Worm (Caenorhabditis elegans) whole organism, early embryonic: Measurements from ENCODE around the gene F10E7.1.

Experiments used
- B0310.2 ChIP-seq: sonication (generic microtip); optimal IDR thresholded peaks from 2 replicates; lab custom pipeline; 2016; ENCODE audit warnings: mild to moderate bottlenecking, missing genetic modification characterization, missing compliant biosample characterization
- F13C5.2 ChIP-seq: sonication (generic microtip); optimal IDR thresholded peaks from 2 replicates; lab custom pipeline; 2017; ENCODE audit warnings: mild to moderate bottlenecking, missing genetic modification characterization, inconsistent platforms, missing compliant biosample characterization
- aly-1 ChIP-seq: sonication (generic microtip); optimal IDR thresholded peaks from 2 replicates; lab custom pipeline; 2016; ENCODE audit warnings: missing genetic modification characterization, missing compliant biosample characterization
- ama-1 ChIP-seq: fragments of 150-350 bp; optimal IDR thresholded peaks from 2 replicates; lab custom pipeline; 2014
- ceh-13 ChIP-seq: fragments of 200-800 bp; sonication (Bioruptor generic); optimal IDR thresholded peaks from 2 replicates; lab custom pipeline; 2018; ENCODE audit warnings: mild to moderate bottlenecking, missing genetic modification characterization, missing compliant biosample characterization
- ceh-36 ChIP-seq: sonication (generic microtip); optimal IDR thresholded peaks from 2 replicates; lab custom pipeline; 2016; ENCODE audit warnings: missing genetic modification characterization, inconsistent platforms, missing compliant biosample characterization
- ets-7 ChIP-seq: sonication (generic microtip); optimal IDR thresholded peaks from 2 replicates; lab custom pipeline; 2016; ENCODE audit warnings: missing genotype, missing genetic modification characterization, missing compliant biosample characterization
- flt-1 ChIP-seq: fragments of 200-800 bp; sonication (Bioruptor generic); IDR thresholded peaks from 2 replicates; pipeline ENCODE4 v1.3.6; 2022; ENCODE audit warnings: missing genetic modification characterization, missing compliant biosample characterization
- hmbx-1 ChIP-seq: sonication (generic microtip); optimal IDR thresholded peaks from 2 replicates; lab custom pipeline; 2016; ENCODE audit warnings: mild to moderate bottlenecking, missing genetic modification characterization, missing compliant biosample characterization
- hmg-4 ChIP-seq: fragments of 200-800 bp; sonication (Bioruptor generic); optimal IDR thresholded peaks from 2 replicates; lab custom pipeline; 2018; ENCODE audit warnings: mild to moderate bottlenecking, missing genetic modification characterization, missing compliant biosample characterization
- hnd-1 ChIP-seq: sonication (generic microtip); optimal IDR thresholded peaks from 2 replicates; lab custom pipeline; 2016; ENCODE audit warnings: missing genetic modification characterization, missing compliant biosample characterization
- pes-1 ChIP-seq: fragments of 200-800 bp; sonication (Bioruptor generic); IDR thresholded peaks from 2 replicates; pipeline ENCODE4 v1.3.6; 2022; ENCODE audit warnings: missing genetic modification reagents, missing genetic modification characterization, missing compliant biosample characterization
- scrt-1 ChIP-seq: fragments of 200-800 bp; sonication (Bioruptor generic); IDR thresholded peaks from 2 replicates; pipeline ENCODE4 v1.3.6; 2022; ENCODE audit warnings: missing genetic modification characterization, missing compliant biosample characterization
- sea-1 ChIP-seq: fragments of 200-800 bp; sonication (Bioruptor generic); conservative IDR thresholded peaks from 2 replicates; pipeline ENCODE4 v1.3.6; 2022; ENCODE audit warnings: missing genetic modification characterization, missing compliant biosample characterization
- tbx-11 ChIP-seq: fragments of 200-800 bp; sonication (Bioruptor generic); IDR thresholded peaks from 2 replicates; pipeline ENCODE4 v1.3.6; 2022; ENCODE audit warnings: missing genetic modification characterization, missing compliant biosample characterization
- tbx-37 ChIP-seq: fragments of 200-800 bp; sonication (Bioruptor generic); conservative IDR thresholded peaks from 2 replicates; pipeline ENCODE4 v1.3.6; 2022; ENCODE audit warnings: missing genetic modification reagents, missing genetic modification characterization, missing compliant biosample characterization
- tra-4 ChIP-seq: sonication (generic microtip); optimal IDR thresholded peaks from 2 replicates; lab custom pipeline; 2017; ENCODE audit warnings: missing genetic modification characterization, missing compliant biosample characterization

F10E7.1 gene

ce11 chrII:7100838-7101237 is 25.7 kb upstream of the F10E7.1 start, which contains the start of gene mmaa-1:
TSS of gene mmaa-1 (minus strand) at chrII:7101165.
- TF ChIP-seq ets-7 = no peak
- TF ChIP-seq B0310.2 (tag; lab: Kevin White, UChicago) = no peak
- no peak for TF ChIP-seq hmg-4 (GFP tag; lab: Kevin White, UChicago)
- TF ChIP-seq sea-1 = no peak
- no peak for TF ChIP-seq F13C5.2 (tag; lab: Kevin White, UChicago)
- no peak for TF ChIP-seq pes-1 (GFP tag; lab: Robert Waterston, UW)

- TF ChIP-seq tbx-11 (GFP tag; lab: Robert Waterston, UW) (no peak), ama-1 (lab: Kevin White, UChicago) (no peak), aly-1 (tag; lab: Kevin White, UChicago) (no peak)
Observed at ce11 chrII:7102288-7102687, 24.3 kb upstream of the F10E7.1 start.

DNA sequence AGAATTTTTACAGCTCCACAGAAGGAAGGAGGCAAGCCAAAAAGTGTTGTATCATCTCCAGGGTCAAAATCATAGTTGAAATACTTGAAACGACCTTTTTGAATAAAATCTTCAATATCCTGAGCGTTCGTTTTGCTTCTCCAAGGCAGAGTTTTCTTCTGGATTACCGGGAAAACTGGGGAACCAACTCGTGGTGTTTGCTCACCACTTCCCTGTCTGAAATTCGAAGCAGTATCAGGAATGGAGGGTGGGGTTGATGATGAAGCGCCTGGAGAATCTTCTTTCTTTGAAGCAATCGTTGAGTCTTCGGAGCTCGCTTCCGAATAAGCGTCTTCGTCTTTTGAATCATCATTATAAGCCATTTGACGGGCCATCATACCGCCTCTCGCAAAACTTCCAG is 23.4 kb upstream of the F10E7.1 start:
- no peak for TF ChIP-seq hmg-4 (GFP tag; lab: Kevin White, UChicago)
- TF ChIP-seq B0310.2 (tag; lab: Kevin White, UChicago) = no peak
- TF ChIP-seq hmbx-1 = no peak
- TF ChIP-seq tbx-37 (GFP tag; lab: Robert Waterston, UW) = no peak
- no peak for TF ChIP-seq hnd-1 (tag; lab: Kevin White, UChicago)
- no peak for TF ChIP-seq ets-7
- TF ChIP-seq sea-1 = no peak
- TF ChIP-seq tbx-11 (GFP tag; lab: Robert Waterston, UW) = no peak
- TF ChIP-seq scrt-1 (GFP tag; lab: Robert Waterston, UW) = no peak
- no peak for TF ChIP-seq ceh-36
- TF ChIP-seq tra-4 (tag; lab: Kevin White, UChicago) = no peak
- TF ChIP-seq ceh-13 (GFP tag; lab: Kevin White, UChicago) = no peak
- no peak for TF ChIP-seq aly-1 (tag; lab: Kevin White, UChicago)
- TF ChIP-seq ama-1 (lab: Kevin White, UChicago) = no peak
- no peak for TF ChIP-seq pes-1 (GFP tag; lab: Robert Waterston, UW)
- TF ChIP-seq F13C5.2 (tag; lab: Kevin White, UChicago) = no peak
- no peak for TF ChIP-seq flt-1

- no peak for TF ChIP-seq hnd-1 (tag; lab: Kevin White, UChicago)
- TF ChIP-seq tbx-11 (GFP tag; lab: Robert Waterston, UW) = no peak
- TF ChIP-seq ceh-13 (GFP tag; lab: Kevin White, UChicago) = no peak
- TF ChIP-seq ceh-36 = no peak
- TF ChIP-seq scrt-1 (GFP tag; lab: Robert Waterston, UW) = no peak
- TF ChIP-seq B0310.2 (tag; lab: Kevin White, UChicago) = no peak
- no peak for TF ChIP-seq ama-1 (lab: Kevin White, UChicago)
- TF ChIP-seq F13C5.2 (tag; lab: Kevin White, UChicago) = peak; percentile 51
- no peak for TF ChIP-seq ets-7
- TF ChIP-seq flt-1 = 0 out of 2 replicates have a peak, but pooled peaks have one; percentile 27
- no peak for TF ChIP-seq tra-4 (tag; lab: Kevin White, UChicago)
- TF ChIP-seq pes-1 (GFP tag; lab: Robert Waterston, UW) = no peak
- no peak for TF ChIP-seq tbx-37 (GFP tag; lab: Robert Waterston, UW)
- no peak for TF ChIP-seq hmg-4 (GFP tag; lab: Kevin White, UChicago)
- no peak for TF ChIP-seq sea-1
Observed at ce11 chrII:7104794-7105613, 21.6 kb upstream of the F10E7.1 start, which contains the start of the genes farl-11 and rpl-33. TSS of gene farl-11 (minus strand) at chrII:7105035. TSS of gene rpl-33 (plus strand) at chrII:7105563.

DNA sequence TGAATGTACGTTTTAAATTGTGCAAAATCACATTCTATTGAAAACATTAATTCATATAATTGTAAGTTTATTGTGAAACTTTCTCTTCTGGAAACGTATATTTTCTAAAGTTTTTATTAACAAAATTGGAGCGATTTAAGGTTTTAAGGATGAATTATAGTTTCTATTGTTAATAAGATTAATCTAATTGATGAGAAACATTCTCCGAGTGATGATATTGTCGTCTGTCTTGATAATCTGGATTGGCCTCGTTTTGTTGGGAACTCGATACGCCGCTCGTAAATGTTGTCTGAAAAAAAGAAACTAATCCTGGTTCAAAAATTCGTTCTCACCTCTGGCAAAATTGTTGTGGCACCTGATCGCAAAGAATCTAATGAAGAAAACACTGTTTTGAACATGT is 20.2 kb upstream of the F10E7.1 start:
- no peak for TF ChIP-seq hmg-4 (GFP tag; lab: Kevin White, UChicago)
- no peak for TF ChIP-seq ama-1 (lab: Kevin White, UChicago)
- no peak for TF ChIP-seq hnd-1 (tag; lab: Kevin White, UChicago)
- no peak for TF ChIP-seq ceh-36
- TF ChIP-seq tbx-11 (GFP tag; lab: Robert Waterston, UW) = no peak
- TF ChIP-seq sea-1 = no peak
- TF ChIP-seq tbx-37 (GFP tag; lab: Robert Waterston, UW) = no peak
- TF ChIP-seq flt-1 = no peak
- TF ChIP-seq ets-7 = no peak
- TF ChIP-seq F13C5.2 (tag; lab: Kevin White, UChicago) = no peak
- TF ChIP-seq ceh-13 (GFP tag; lab: Kevin White, UChicago) = no peak
- TF ChIP-seq B0310.2 (tag; lab: Kevin White, UChicago) = no peak
- TF ChIP-seq aly-1 (tag; lab: Kevin White, UChicago) = no peak
- no peak for TF ChIP-seq pes-1 (GFP tag; lab: Robert Waterston, UW)
- no peak for TF ChIP-seq tra-4 (tag; lab: Kevin White, UChicago)
- TF ChIP-seq scrt-1 (GFP tag; lab: Robert Waterston, UW) = no peak
- TF ChIP-seq hmbx-1 = no peak

DNA sequence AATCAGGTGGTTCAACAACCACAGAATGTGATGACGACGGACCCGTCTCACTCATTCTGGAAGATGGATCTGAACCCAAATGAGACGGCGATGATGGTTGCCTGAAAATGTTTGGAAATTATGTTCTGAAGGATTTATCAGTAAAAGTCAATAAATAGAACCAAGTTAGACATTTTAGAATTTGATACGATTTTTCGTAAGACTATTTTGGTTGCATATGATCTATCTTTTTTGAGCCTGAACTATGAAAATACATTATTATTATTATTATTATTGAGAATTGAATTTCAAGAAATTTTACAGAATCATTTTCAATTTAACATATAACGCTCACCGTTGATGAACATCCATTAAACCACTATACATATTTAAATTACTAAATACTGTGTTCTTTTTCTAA is 16.6 kb upstream of the F10E7.1 start, which contains the start of gene F10E7.9:
F10E7.9 (minus strand) TSS at position 101 of the 400 bp plus-strand sequence.
- TF ChIP-seq F13C5.2 (tag; lab: Kevin White, UChicago) = no peak
- TF ChIP-seq tra-4 (tag; lab: Kevin White, UChicago) = no peak
- TF ChIP-seq sea-1 = no peak
- no peak for TF ChIP-seq tbx-11 (GFP tag; lab: Robert Waterston, UW)

DNA sequence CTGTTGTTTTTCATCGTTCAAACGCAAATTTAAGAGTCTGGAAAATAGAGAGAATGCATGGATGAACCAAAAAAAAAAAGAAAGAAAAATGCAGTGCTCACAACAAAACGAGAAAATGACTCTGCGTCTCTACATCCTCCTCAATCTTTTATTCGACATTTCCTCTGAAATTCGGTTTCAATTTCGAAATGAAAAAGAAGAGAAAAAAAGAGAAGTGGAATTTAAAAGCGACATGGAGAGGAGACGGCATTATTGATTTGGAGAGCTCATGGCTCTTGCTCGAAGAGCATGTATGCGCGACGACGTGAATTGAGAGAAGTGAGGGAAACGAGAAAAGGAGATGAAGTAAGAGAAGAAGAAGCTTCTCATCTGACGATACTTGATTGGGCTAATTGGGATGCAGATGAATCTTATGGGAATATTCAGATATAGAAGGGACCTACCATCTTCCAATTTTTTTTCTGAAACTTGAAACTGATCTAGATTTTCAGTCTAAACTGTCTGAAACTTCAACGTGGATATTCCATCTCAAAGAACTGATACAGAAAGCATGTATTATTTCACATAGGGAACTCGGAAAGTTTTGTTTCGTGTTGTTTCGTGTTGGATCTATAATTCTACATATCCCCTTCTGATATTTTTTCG is 15.4 kb upstream of the F10E7.1 start:
- no peak for TF ChIP-seq ceh-36
- no peak for TF ChIP-seq pes-1 (GFP tag; lab: Robert Waterston, UW)
- no peak for TF ChIP-seq hmg-4 (GFP tag; lab: Kevin White, UChicago)
- TF ChIP-seq tra-4 (tag; lab: Kevin White, UChicago) = no peak
- TF ChIP-seq ceh-13 (GFP tag; lab: Kevin White, UChicago) = no peak
- TF ChIP-seq aly-1 (tag; lab: Kevin White, UChicago) = no peak
- TF ChIP-seq scrt-1 (GFP tag; lab: Robert Waterston, UW) = no peak
- TF ChIP-seq ama-1 (lab: Kevin White, UChicago) = no peak
- TF ChIP-seq ets-7 = no peak
- no peak for TF ChIP-seq B0310.2 (tag; lab: Kevin White, UChicago)
- no peak for TF ChIP-seq hnd-1 (tag; lab: Kevin White, UChicago)
- no peak for TF ChIP-seq hmbx-1
